Fruit fly (Drosophila melanogaster) whole organism, embryonic: ENCODE results near the gene CG8960.

Experiments used
- Atf3 ChIP-seq: fragments of 200-800 bp; sonication (Bioruptor generic); optimal IDR thresholded peaks from 3 replicates; lab custom pipeline; 2016; ENCODE audit warnings: missing biosample characterization, missing genetic modification characterization
- Bgb ChIP-seq: fragments of 200-800 bp; sonication (Bioruptor generic); IDR thresholded peaks from 2 replicates; pipeline ENCODE4 v1.3.6; 2022; ENCODE audit warnings: missing biosample characterization, missing genetic modification characterization; ENCODE audit not compliant: partially characterized antibody
- CG10366 ChIP-seq: fragments of 200-800 bp; sonication (Bioruptor generic); IDR thresholded peaks from 2 replicates; pipeline ENCODE4 v1.3.6; 2022; ENCODE audit warnings: missing biosample characterization, missing genetic modification characterization
- CG10462 ChIP-seq: fragments of 200-800 bp; sonication (Bioruptor generic); optimal IDR thresholded peaks from 2 replicates; lab custom pipeline; 2016; ENCODE audit warnings: missing biosample characterization, missing genetic modification characterization
- CG12155 ChIP-seq: fragments of 200-800 bp; sonication (Bioruptor generic); optimal IDR thresholded peaks from 3 replicates; lab custom pipeline; 2016; ENCODE audit warnings: missing biosample characterization, missing genetic modification characterization
- CG12391 ChIP-seq: fragments of 200-800 bp; sonication (Bioruptor generic); optimal IDR thresholded peaks from 3 replicates; lab custom pipeline; 2018; ENCODE audit warnings: missing biosample characterization, mild to moderate bottlenecking, missing genetic modification characterization, moderate library complexity
- CG14710 ChIP-seq: fragments of 200-800 bp; sonication (Bioruptor generic); optimal IDR thresholded peaks from 3 replicates; lab custom pipeline; 2019; ENCODE audit warnings: missing biosample characterization, mild to moderate bottlenecking, missing genetic modification characterization, moderate library complexity
- CG15479 ChIP-seq: fragments of 200-800 bp; sonication (Bioruptor generic); optimal IDR thresholded peaks from 3 replicates; lab custom pipeline; 2019; ENCODE audit warnings: missing biosample characterization, mild to moderate bottlenecking, missing genetic modification characterization, moderate library complexity
- CG16815 ChIP-seq: fragments of 200-800 bp; sonication (Bioruptor generic); optimal IDR thresholded peaks from 3 replicates; lab custom pipeline; 2017; ENCODE audit warnings: missing biosample characterization, mild to moderate bottlenecking, missing genetic modification characterization
- CG1792 ChIP-seq: fragments of 200-800 bp; sonication (Bioruptor generic); optimal IDR thresholded peaks from 2 replicates; lab custom pipeline; 2016; ENCODE audit warnings: missing biosample characterization, missing genetic modification characterization
- CG2875 ChIP-seq: fragments of 200-800 bp; sonication (Bioruptor generic); optimal IDR thresholded peaks from 2 replicates; lab custom pipeline; 2017; ENCODE audit warnings: missing biosample characterization, mild to moderate bottlenecking, missing genetic modification characterization, missing genetic modification reagents
- CG3163 ChIP-seq: fragments of 200-800 bp; sonication (Bioruptor generic); optimal IDR thresholded peaks from 3 replicates; lab custom pipeline; 2016; ENCODE audit warnings: missing biosample characterization, missing genetic modification characterization
- CG32772 ChIP-seq: fragments of 200-800 bp; sonication (Bioruptor generic); IDR thresholded peaks from 2 replicates; pipeline ENCODE4 v1.3.6; 2022; ENCODE audit warnings: missing biosample characterization, missing genetic modification characterization
- CG34224 ChIP-seq: fragments of 200-800 bp; sonication (Bioruptor generic); IDR thresholded peaks from 3 replicates; pipeline ENCODE4 v1.3.6; 2022; ENCODE audit warnings: missing biosample characterization, missing genetic modification characterization; ENCODE audit not compliant: partially characterized antibody
- CG3726 ChIP-seq: fragments of 200-800 bp; sonication (Bioruptor generic); IDR thresholded peaks from 3 replicates; pipeline ENCODE4, ENCODE4 v1.3.6; 2022; ENCODE audit warnings: missing biosample characterization, missing genetic modification characterization
- CG42726 ChIP-seq: fragments of 200-800 bp; sonication (Bioruptor generic); IDR thresholded peaks from 2 replicates; pipeline ENCODE4 v1.3.6; 2022; ENCODE audit warnings: missing biosample characterization, missing genetic modification characterization; ENCODE audit not compliant: partially characterized antibody
- CG43689 ChIP-seq: fragments of 200-800 bp; sonication (Bioruptor generic); IDR thresholded peaks from 2 replicates; pipeline ENCODE4 v1.3.6; 2022; ENCODE audit warnings: missing biosample characterization, missing genetic modification characterization
- CG8089 ChIP-seq: fragments of 200-800 bp; sonication (Bioruptor generic); optimal IDR thresholded peaks from 3 replicates; lab custom pipeline; 2016; ENCODE audit warnings: missing biosample characterization, missing genetic modification characterization
- CG9876 ChIP-seq: fragments of 200-800 bp; sonication (Bioruptor generic); optimal IDR thresholded peaks from 2 replicates; lab custom pipeline; 2016; ENCODE audit warnings: missing biosample characterization, missing genetic modification characterization
- CHES-1-like ChIP-seq: fragments of 200-800 bp; sonication (Bioruptor generic); optimal IDR thresholded peaks from 2 replicates; lab custom pipeline; 2016; ENCODE audit warnings: missing biosample characterization, missing genetic modification characterization
- CTCF ChIP-seq: fragments of 200-800 bp; sonication (Bioruptor generic); optimal IDR thresholded peaks from 2 replicates; lab custom pipeline; 2017; ENCODE audit warnings: missing biosample characterization, mild to moderate bottlenecking, missing genetic modification characterization, moderate library complexity
- CrebB ChIP-seq: fragments of 200-800 bp; sonication (Bioruptor generic); optimal IDR thresholded peaks from 3 replicates; lab custom pipeline; 2018; ENCODE audit warnings: missing biosample characterization, mild to moderate bottlenecking, missing genetic modification characterization
- Dip3 ChIP-seq: fragments of 200-800 bp; sonication (Bioruptor generic); optimal IDR thresholded peaks from 3 replicates; lab custom pipeline; 2016; ENCODE audit warnings: missing biosample characterization, missing genetic modification characterization
- Drgx ChIP-seq: fragments of 200-800 bp; sonication (Bioruptor generic); IDR thresholded peaks from 2 replicates; pipeline ENCODE4 v1.3.6; 2022; ENCODE audit warnings: missing biosample characterization, missing genetic modification characterization
- HHEX ChIP-seq: fragments of 200-800 bp; sonication (Bioruptor generic); optimal IDR thresholded peaks from 3 replicates; lab custom pipeline; 2017; ENCODE audit warnings: missing biosample characterization, mild to moderate bottlenecking, missing genetic modification characterization, missing genetic modification reagents
- Hr39 ChIP-seq: fragments of >200 bp; optimal IDR thresholded peaks from 2 replicates; lab custom pipeline; 2017
- MTF-1 ChIP-seq: fragments of 200-800 bp; sonication (Bioruptor generic); optimal IDR thresholded peaks from 2 replicates; lab custom pipeline; 2018; ENCODE audit warnings: missing biosample characterization, mild to moderate bottlenecking, missing genetic modification characterization, borderline replicate concordance
- NC2β ChIP-seq: fragments of 200-800 bp; sonication (Bioruptor generic); optimal IDR thresholded peaks from 2 replicates; lab custom pipeline; 2016; ENCODE audit warnings: missing biosample characterization, missing genetic modification characterization
- Oli ChIP-seq: fragments of 200-800 bp; sonication (Bioruptor generic); optimal IDR thresholded peaks from 2 replicates; lab custom pipeline; 2018; ENCODE audit warnings: missing biosample characterization, mild to moderate bottlenecking, missing genetic modification characterization, moderate library complexity
- Opbp ChIP-seq: fragments of 200-800 bp; sonication (Bioruptor generic); IDR thresholded peaks from 3 replicates; pipeline ENCODE4 v1.3.6; 2022; ENCODE audit warnings: missing biosample characterization, missing genetic modification characterization; ENCODE audit not compliant: partially characterized antibody
- Six4 ChIP-seq: fragments of 200-800 bp; sonication (Bioruptor generic); optimal IDR thresholded peaks from 2 replicates; lab custom pipeline; 2016; ENCODE audit warnings: missing biosample characterization, missing genetic modification characterization
- TFAM ChIP-seq: fragments of 200-800 bp; sonication (Bioruptor generic); optimal IDR thresholded peaks from 2 replicates; lab custom pipeline; 2017; ENCODE audit warnings: missing biosample characterization, missing genetic modification characterization, inconsistent platforms
- aop ChIP-seq: fragments of 200-800 bp; sonication (Bioruptor generic); IDR thresholded peaks from 2 replicates; pipeline ENCODE4 v1.3.6; 2022; ENCODE audit warnings: missing biosample characterization, missing genetic modification characterization
- ap ChIP-seq: fragments of 200-800 bp; sonication (Bioruptor generic); IDR thresholded peaks from 2 replicates; pipeline ENCODE4 v1.3.6; 2022; ENCODE audit warnings: missing biosample characterization, missing genetic modification characterization
- disco-r ChIP-seq: fragments of 200-800 bp; sonication (Bioruptor generic); optimal IDR thresholded peaks from 2 replicates; lab custom pipeline; 2016; ENCODE audit warnings: missing biosample characterization, missing genetic modification characterization
- ems ChIP-seq: fragments of 200-800 bp; sonication (Bioruptor generic); optimal IDR thresholded peaks from 3 replicates; lab custom pipeline; 2016; ENCODE audit warnings: missing biosample characterization, missing genetic modification characterization
- exex ChIP-seq: fragments of 200-800 bp; sonication (Bioruptor generic); optimal IDR thresholded peaks from 4 replicates; lab custom pipeline; 2018; ENCODE audit warnings: missing biosample characterization, mild to moderate bottlenecking, missing genetic modification characterization, moderate library complexity
- gcm2 ChIP-seq: fragments of 200-800 bp; sonication (Bioruptor generic); optimal IDR thresholded peaks from 2 replicates; lab custom pipeline; 2016; ENCODE audit warnings: missing biosample characterization, missing genetic modification characterization
- gro ChIP-seq: fragments of 200-800 bp; sonication (Bioruptor generic); optimal IDR thresholded peaks from 2 replicates; lab custom pipeline; 2016; ENCODE audit warnings: missing biosample characterization, missing genetic modification characterization
- gt ChIP-seq: fragments of 200-800 bp; sonication (Bioruptor generic); IDR thresholded peaks from 2 replicates; pipeline ENCODE4 v1.3.6; 2022; ENCODE audit warnings: missing biosample characterization, missing genetic modification characterization
- nau ChIP-seq: fragments of 200-800 bp; sonication (Bioruptor generic); optimal IDR thresholded peaks from 3 replicates; lab custom pipeline; 2017; ENCODE audit warnings: missing biosample characterization, mild to moderate bottlenecking, missing genetic modification characterization, missing genetic modification reagents
- nmo ChIP-seq: fragments of 200-800 bp; sonication (Bioruptor generic); optimal IDR thresholded peaks from 2 replicates; lab custom pipeline; 2018; ENCODE audit warnings: missing biosample characterization, mild to moderate bottlenecking, missing genetic modification characterization, moderate library complexity
- org-1 ChIP-seq: fragments of 200-800 bp; sonication (Bioruptor generic); optimal IDR thresholded peaks from 2 replicates; lab custom pipeline; 2017; ENCODE audit warnings: missing biosample characterization, missing genetic modification characterization
- otp ChIP-seq: fragments of 200-800 bp; sonication (Bioruptor generic); IDR thresholded peaks from 3 replicates; pipeline ENCODE4, ENCODE4 v1.3.6; 2022; ENCODE audit warnings: missing biosample characterization, missing genetic modification characterization
- pros ChIP-seq: fragments of 200-800 bp; sonication (Bioruptor generic); optimal IDR thresholded peaks from 3 replicates; lab custom pipeline; 2019; ENCODE audit warnings: missing biosample characterization, mild to moderate bottlenecking, missing genetic modification characterization, moderate library complexity
- sc ChIP-seq, 3 experiments: fragments of >200 bp in 2 of 3; fragments of 200-800 bp in 1 of 3; sonication (Bioruptor generic) in 1 of 3; optimal IDR thresholded peaks; 2 replicates in 2 of 3; 3 replicates in 1 of 3; lab custom pipeline; 2017; ENCODE audit warnings: mild to moderate bottlenecking in 1 of 3, missing biosample characterization in 1 of 3, missing genetic modification characterization in 1 of 3, missing genetic modification reagents in 1 of 3
- schlank ChIP-seq: fragments of 200-800 bp; sonication (Bioruptor generic); optimal IDR thresholded peaks from 2 replicates; lab custom pipeline; 2018; ENCODE audit warnings: missing biosample characterization, mild to moderate bottlenecking, missing genetic modification characterization
- tna ChIP-seq: fragments of 200-800 bp; sonication (Bioruptor generic); IDR thresholded peaks from 2 replicates; pipeline ENCODE4 v1.3.6; 2022; ENCODE audit warnings: missing biosample characterization, missing genetic modification characterization; ENCODE audit not compliant: partially characterized antibody
- ttk ChIP-seq: fragments of 200-800 bp; sonication (Bioruptor generic); IDR thresholded peaks from 2 replicates; pipeline ENCODE4 v2.1.2; 2022; ENCODE audit warnings: missing biosample characterization, missing genetic modification characterization
- unc-4 ChIP-seq: fragments of 200-800 bp; sonication (Bioruptor generic); IDR thresholded peaks from 2 replicates; pipeline ENCODE4 v1.3.6; 2022; ENCODE audit warnings: missing biosample characterization, missing genetic modification characterization; ENCODE audit not compliant: partially characterized antibody

The CG8960 gene

DNA sequence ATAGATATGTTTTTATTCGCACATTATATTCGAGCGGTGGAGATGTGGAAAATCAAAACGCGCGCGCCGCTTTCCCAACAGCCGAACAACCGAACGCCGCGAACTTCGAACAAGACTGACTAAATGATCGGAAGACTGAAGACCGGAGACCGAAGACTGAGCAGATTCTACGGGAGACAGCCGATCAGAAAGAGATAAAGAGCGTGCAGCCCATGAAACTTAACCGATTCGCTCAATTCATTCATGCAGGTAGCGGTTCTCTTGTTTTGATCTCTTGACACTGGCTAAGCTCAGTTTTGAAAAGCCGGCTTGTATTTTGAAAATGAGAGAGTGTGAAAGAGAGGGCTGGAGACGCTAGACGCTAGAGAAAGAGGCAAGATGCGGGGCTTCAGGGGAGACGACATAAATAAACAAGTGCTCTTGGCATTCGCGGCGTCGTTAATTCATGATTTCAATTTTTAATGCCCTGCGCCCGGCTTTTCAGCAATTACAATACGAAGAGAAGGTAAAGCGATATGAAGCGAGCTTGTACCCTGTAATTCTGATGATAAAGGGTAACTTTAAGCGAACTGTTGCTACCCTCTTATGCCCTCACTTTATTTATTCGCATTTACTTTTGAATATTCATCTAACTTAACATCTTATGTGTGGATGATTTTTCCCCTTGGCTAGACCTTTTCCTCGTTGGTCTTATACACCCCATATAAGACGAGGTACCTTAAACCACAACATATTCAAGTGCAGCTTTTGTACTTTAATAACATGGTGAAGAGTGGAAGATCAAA, 45.0 kb upstream of the CG8960 start, which contains the start of gene zormin (continued):
- no peak for TF ChIP-seq ems (GFP tag; lab: Kevin White, UChicago)
- 0 out of 2 replicates have a peak, but pooled peaks have one; percentile 28 for TF ChIP-seq ttk (GFP tag; lab: Robert Waterston, UW)
- TF ChIP-seq CG3726 (GFP tag; lab: Robert Waterston, UW), result no peak
- no peak for TF ChIP-seq gro (GFP tag; lab: Kevin White, UChicago)
- TF ChIP-seq Oli (tag; lab: Kevin White, UChicago), result peak; percentile 4
- TF ChIP-seq CG12391 (tag; lab: Kevin White, UChicago), result no peak
- TF ChIP-seq schlank, result no peak
- no peak for TF ChIP-seq CTCF
- TF ChIP-seq Atf3 (GFP tag; lab: Kevin White, UChicago), result no peak
- TF ChIP-seq unc-4 (GFP tag; lab: Robert Waterston, UW), result peak; percentile 44; the same call in 1 of the 2 replicates
- no peak for TF ChIP-seq CG32772
- no peak for TF ChIP-seq CG12155
- no peak for TF ChIP-seq CG10462
- TF ChIP-seq Dip3 (GFP tag; lab: Kevin White, UChicago), result no peak
- no peak for TF ChIP-seq exex (tag; lab: Kevin White, UChicago)
- TF ChIP-seq gcm2 (GFP tag; lab: Kevin White, UChicago), result no peak
- TF ChIP-seq CHES-1-like (GFP tag; lab: Kevin White, UChicago), result no peak
- no peak for TF ChIP-seq org-1 (GFP tag; lab: Kevin White, UChicago)
- peak; percentile 42; the same call in 1 of the 3 replicates for TF ChIP-seq CG34224 (GFP tag; lab: Robert Waterston, UW)
- no peak for TF ChIP-seq CG1792 (GFP tag; lab: Kevin White, UChicago)
- TF ChIP-seq nau, result no peak
- no peak for TF ChIP-seq CrebB (tag; lab: Kevin White, UChicago)
- TF ChIP-seq pros (GFP tag; lab: Kevin White, UChicago), result peak; percentile 33
- TF ChIP-seq CG15479 (GFP tag; lab: Kevin White, UChicago), result no peak
- TF ChIP-seq CG9876 (GFP tag; lab: Kevin White, UChicago), result no peak
- no peak for TF ChIP-seq ap
- no peak for TF ChIP-seq CG10366 (GFP tag; lab: Robert Waterston, UW)
- TF ChIP-seq Drgx (GFP tag; lab: Robert Waterston, UW), result peak; percentile 49; the same call in 1 of the 2 replicates
- TF ChIP-seq CG8089, result no peak
- TF ChIP-seq CG16815 (GFP tag; lab: Kevin White, UChicago), result no peak
- no peak for TF ChIP-seq Bgb (GFP tag; lab: Robert Waterston, UW)
- no peak for TF ChIP-seq aop (GFP tag; lab: Robert Waterston, UW)
- no peak for TF ChIP-seq CG42726
- TF ChIP-seq disco-r (GFP tag; lab: Kevin White, UChicago), result no peak
- no peak for TF ChIP-seq nmo (GFP tag; lab: Kevin White, UChicago)
- TF ChIP-seq NC2β (GFP tag; lab: Kevin White, UChicago), result no peak
- TF ChIP-seq CG14710 (tag; lab: Kevin White, UChicago), result no peak
- TF ChIP-seq MTF-1 (GFP tag; lab: Kevin White, UChicago), result no peak
- no peak for TF ChIP-seq Opbp (GFP tag; lab: Robert Waterston, UW)
- no peak for TF ChIP-seq gt (GFP tag; lab: Robert Waterston, UW)
- peak; percentile 94 for TF ChIP-seq CG3163 (GFP tag; lab: Kevin White, UChicago)
- TF ChIP-seq Hr39 (lab: Kevin White, UChicago), result no peak
- no peak for TF ChIP-seq CG2875
- no peak for TF ChIP-seq CG43689 (GFP tag; lab: Robert Waterston, UW)
- TF ChIP-seq otp (GFP tag; lab: Robert Waterston, UW), result no peak
- TF ChIP-seq tna (GFP tag; lab: Robert Waterston, UW), result no peak
- no peak for TF ChIP-seq sc (optimal IDR thresholded peaks at IDR 0.05; lab: Kevin White, UChicago)
- TF ChIP-seq sc (GFP tag; optimal IDR thresholded peaks at IDR 0.05; lab: Kevin White, UChicago), result no peak
- peak; percentile 8 for TF ChIP-seq HHEX (GFP tag; lab: Kevin White, UChicago)
- TF ChIP-seq TFAM (GFP tag; lab: Kevin White, UChicago), result no peak
- peak; percentile 14 for TF ChIP-seq Six4
